Fruit fly (Drosophila melanogaster): ENCODE results near the gene LPCAT.

DNA sequence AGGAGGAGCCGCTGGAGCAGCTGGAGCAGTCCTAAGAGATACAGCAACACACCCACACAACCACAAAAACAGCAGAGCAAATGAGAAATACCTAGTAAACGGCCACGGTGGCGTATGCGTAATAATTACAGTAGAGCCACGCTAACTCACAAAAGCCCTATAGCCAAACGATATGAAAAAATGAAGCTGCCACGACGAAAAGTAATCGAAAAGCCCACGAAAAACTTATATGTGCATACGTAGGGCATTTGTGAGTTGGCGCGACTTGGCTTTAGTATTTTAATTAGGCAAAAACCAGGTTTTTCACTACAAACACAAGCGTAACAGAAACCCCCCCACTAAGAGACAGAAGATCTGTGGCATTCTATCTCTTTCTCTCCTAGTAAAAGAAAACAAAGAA lies 8.1 kb upstream of the LPCAT start:
- no peak for TF ChIP-seq OdsH (GFP tag; optimal IDR thresholded peaks at IDR 0.05)
- no peak for TF ChIP-seq Blimp-1 (GFP tag; optimal IDR thresholded peaks at IDR 0.05)
